Fruit fly (Drosophila melanogaster) whole organism, embryonic: ENCODE measurements around the gene Gli.

Experiments used
- CG11093 ChIP-seq: fragments of 200-800 bp; sonication (Bioruptor generic); IDR thresholded peaks from 3 replicates; pipeline ENCODE4 v1.3.6; 2022; ENCODE audit warnings: missing biosample characterization, missing genetic modification characterization
- CG11398 ChIP-seq: fragments of 200-800 bp; sonication (Bioruptor generic); optimal IDR thresholded peaks from 2 replicates; lab custom pipeline; 2016; ENCODE audit warnings: missing biosample characterization, missing genetic modification characterization
- CG11456 ChIP-seq: fragments of 200-800 bp; sonication (Bioruptor generic); IDR thresholded peaks from 3 replicates; pipeline ENCODE4 v1.3.6; 2022; ENCODE audit warnings: missing biosample characterization, missing genetic modification characterization
- CG11560 ChIP-seq: fragments of 200-800 bp; sonication (Bioruptor generic); IDR thresholded peaks from 3 replicates; pipeline ENCODE4 v1.3.6; 2022; ENCODE audit warnings: missing biosample characterization, missing genetic modification characterization
- CG11695 ChIP-seq: fragments of 200-800 bp; sonication (Bioruptor generic); IDR thresholded peaks from 3 replicates; pipeline ENCODE4 v1.3.6; 2022; ENCODE audit warnings: missing biosample characterization, missing genetic modification characterization
- CG12104 ChIP-seq: fragments of 200-800 bp; sonication (Bioruptor generic); optimal IDR thresholded peaks from 3 replicates; lab custom pipeline; 2016; ENCODE audit warnings: missing biosample characterization, missing genetic modification characterization
- CG12219 ChIP-seq: fragments of 200-800 bp; sonication (Bioruptor generic); optimal IDR thresholded peaks from 3 replicates; lab custom pipeline; 2018; ENCODE audit warnings: missing biosample characterization, mild to moderate bottlenecking, missing genetic modification characterization
- CG15073 ChIP-seq: fragments of 200-800 bp; sonication (Bioruptor generic); optimal IDR thresholded peaks from 2 replicates; lab custom pipeline; 2016; ENCODE audit warnings: missing biosample characterization, missing genetic modification characterization
- CG15269 ChIP-seq: fragments of 200-800 bp; sonication (Bioruptor generic); optimal IDR thresholded peaks from 2 replicates; lab custom pipeline; 2018; ENCODE audit warnings: missing biosample characterization, mild to moderate bottlenecking, missing genetic modification characterization, moderate library complexity
- CG15479 ChIP-seq: fragments of 200-800 bp; sonication (Bioruptor generic); optimal IDR thresholded peaks from 3 replicates; lab custom pipeline; 2019; ENCODE audit warnings: missing biosample characterization, mild to moderate bottlenecking, missing genetic modification characterization, moderate library complexity
- CG1602 ChIP-seq: fragments of 200-800 bp; sonication (Bioruptor generic); optimal IDR thresholded peaks from 3 replicates; lab custom pipeline; 2016; ENCODE audit warnings: missing biosample characterization, missing genetic modification characterization
- CG17361 ChIP-seq: fragments of 200-800 bp; sonication (Bioruptor generic); IDR thresholded peaks from 3 replicates; pipeline ENCODE4 v1.3.6; 2022; ENCODE audit warnings: missing biosample characterization, missing genetic modification characterization
- CG17612 ChIP-seq: fragments of 200-800 bp; sonication (Bioruptor generic); IDR thresholded peaks from 2 replicates; pipeline ENCODE4 v1.3.6; 2022; ENCODE audit warnings: missing biosample characterization, missing genetic modification characterization
- CG17829 ChIP-seq: fragments of 200-800 bp; optimal IDR thresholded peaks from 2 replicates; lab custom pipeline; 2019; ENCODE audit warnings: missing biosample characterization, mild to moderate bottlenecking, missing genetic modification characterization, moderate library complexity
- CG1792 ChIP-seq: fragments of 200-800 bp; sonication (Bioruptor generic); optimal IDR thresholded peaks from 2 replicates; lab custom pipeline; 2016; ENCODE audit warnings: missing biosample characterization, missing genetic modification characterization
- CG18011 ChIP-seq: fragments of 200-800 bp; sonication (Bioruptor generic); optimal IDR thresholded peaks from 2 replicates; lab custom pipeline; 2017; ENCODE audit warnings: missing biosample characterization, missing genetic modification characterization, mild to moderate bottlenecking, moderate library complexity, missing genotype
- CG18764 ChIP-seq: fragments of 200-800 bp; sonication (Bioruptor generic); optimal IDR thresholded peaks from 3 replicates; lab custom pipeline; 2016; ENCODE audit warnings: missing biosample characterization, missing genetic modification characterization
- CG2875 ChIP-seq: fragments of 200-800 bp; sonication (Bioruptor generic); optimal IDR thresholded peaks from 2 replicates; lab custom pipeline; 2017; ENCODE audit warnings: missing biosample characterization, mild to moderate bottlenecking, missing genetic modification characterization, missing genetic modification reagents
- CG30020 ChIP-seq: fragments of 200-800 bp; optimal IDR thresholded peaks from 2 replicates; lab custom pipeline; 2019; ENCODE audit warnings: missing biosample characterization, mild to moderate bottlenecking, missing genetic modification characterization, moderate library complexity
- CG32532 ChIP-seq: fragments of 200-800 bp; sonication (Bioruptor generic); IDR thresholded peaks from 2 replicates; pipeline ENCODE4 v1.3.6; 2022; ENCODE audit warnings: missing biosample characterization, missing genetic modification characterization
- CG5953 ChIP-seq: fragments of 200-800 bp; sonication (Bioruptor generic); IDR thresholded peaks from 2 replicates; pipeline ENCODE4 v1.3.6; 2022; ENCODE audit warnings: missing biosample characterization, missing genetic modification characterization
- CG6175 ChIP-seq: fragments of 200-800 bp; sonication (Bioruptor generic); IDR thresholded peaks from 3 replicates; pipeline ENCODE4 v1.3.6; 2022; ENCODE audit warnings: missing biosample characterization, missing genetic modification characterization
- CG7372 ChIP-seq: fragments of 200-800 bp; sonication (Bioruptor generic); IDR thresholded peaks from 2 replicates; pipeline ENCODE4 v1.3.6; 2022; ENCODE audit warnings: missing biosample characterization, missing genetic modification characterization
- CG8388 ChIP-seq: fragments of 200-800 bp; sonication (Bioruptor generic); optimal IDR thresholded peaks from 2 replicates; lab custom pipeline; 2019; ENCODE audit warnings: missing biosample characterization, mild to moderate bottlenecking, missing genetic modification characterization, moderate library complexity
- Chrac-16 ChIP-seq: fragments of 200-800 bp; sonication (Bioruptor generic); optimal IDR thresholded peaks from 3 replicates; lab custom pipeline; 2016; ENCODE audit warnings: missing biosample characterization, missing genetic modification characterization
- Deaf1 ChIP-seq: fragments of 200-800 bp; optimal IDR thresholded peaks from 3 replicates; lab custom pipeline; 2019; ENCODE audit warnings: missing biosample characterization, mild to moderate bottlenecking, missing genetic modification characterization, moderate library complexity
- Dek ChIP-seq: fragments of 200-800 bp; sonication (Bioruptor generic); optimal IDR thresholded peaks from 3 replicates; lab custom pipeline; 2019; ENCODE audit warnings: missing biosample characterization, mild to moderate bottlenecking, missing genetic modification characterization, moderate library complexity
- Doc3 ChIP-seq: fragments of 200-800 bp; sonication (Bioruptor generic); IDR thresholded peaks from 3 replicates; pipeline ENCODE4 v1.3.6; 2022; ENCODE audit warnings: missing biosample characterization, missing genetic modification characterization; ENCODE audit not compliant: partially characterized antibody
- Dp ChIP-seq: fragments of 200-800 bp; sonication (Bioruptor generic); optimal IDR thresholded peaks from 2 replicates; lab custom pipeline; 2018; ENCODE audit warnings: missing biosample characterization, mild to moderate bottlenecking, missing genetic modification characterization, moderate library complexity
- Kr ChIP-seq: fragments of 200-800 bp; sonication (Bioruptor generic); optimal IDR thresholded peaks from 2 replicates; lab custom pipeline; 2017; ENCODE audit warnings: missing biosample characterization, mild to moderate bottlenecking, missing genetic modification characterization
- Nf-YB ChIP-seq: fragments of 200-800 bp; sonication (Bioruptor generic); optimal IDR thresholded peaks from 3 replicates; lab custom pipeline; 2019; ENCODE audit warnings: missing biosample characterization, mild to moderate bottlenecking, missing genetic modification characterization, moderate library complexity
- Oaz ChIP-seq: fragments of 200-800 bp; sonication (Bioruptor generic); IDR thresholded peaks from 2 replicates; pipeline ENCODE4 v1.3.6; 2022; ENCODE audit warnings: missing biosample characterization, missing genetic modification characterization
- Oli ChIP-seq: fragments of 200-800 bp; sonication (Bioruptor generic); optimal IDR thresholded peaks from 2 replicates; lab custom pipeline; 2018; ENCODE audit warnings: missing biosample characterization, mild to moderate bottlenecking, missing genetic modification characterization, moderate library complexity
- cad ChIP-seq: fragments of >200 bp; optimal IDR thresholded peaks from 2 replicates; lab custom pipeline; 2017; ENCODE audit warnings: missing biosample characterization, missing genetic modification characterization
- cas ChIP-seq: fragments of 200-800 bp; sonication (Bioruptor generic); IDR thresholded peaks from 2 replicates; pipeline ENCODE4 v1.3.6; 2022; ENCODE audit warnings: missing biosample characterization, missing genetic modification characterization
- caup ChIP-seq: fragments of 200-800 bp; sonication (Bioruptor generic); optimal IDR thresholded peaks from 3 replicates; lab custom pipeline; 2017; ENCODE audit warnings: missing biosample characterization, mild to moderate bottlenecking, missing genetic modification characterization, moderate library complexity; ENCODE audit not compliant: severe bottlenecking
- chm ChIP-seq: fragments of 200-800 bp; sonication (Bioruptor generic); IDR thresholded peaks from 2 replicates; pipeline ENCODE4 v1.3.6; 2022; ENCODE audit warnings: missing biosample characterization, missing genetic modification characterization
- dysf ChIP-seq: fragments of 200-800 bp; sonication (Bioruptor generic); IDR thresholded peaks from 3 replicates; pipeline ENCODE4 v1.3.6; 2022; ENCODE audit warnings: missing biosample characterization, missing genetic modification characterization
- esg ChIP-seq: fragments of 200-800 bp; sonication (Bioruptor generic); conservative IDR thresholded peaks from 2 replicates; pipeline ENCODE4 v1.3.6; 2022; ENCODE audit warnings: missing biosample characterization, missing genetic modification characterization
- eve ChIP-seq, 2 experiments: fragments of >200 bp; optimal IDR thresholded peaks; 2 replicates each; lab custom pipeline; 2017; ENCODE audit warnings: missing biosample characterization in 2 of 2, missing genetic modification characterization in 2 of 2
- gsb-n ChIP-seq: fragments of 200-800 bp; sonication (Bioruptor generic); optimal IDR thresholded peaks from 3 replicates; lab custom pipeline; 2018; ENCODE audit warnings: missing biosample characterization, mild to moderate bottlenecking, missing genetic modification characterization
- insv ChIP-seq, 2 experiments: fragments of 200-800 bp; sonication (Bioruptor generic); optimal IDR thresholded peaks; 3 replicates each; lab custom pipeline; 2016 to 2018; ENCODE audit warnings: missing biosample characterization in 2 of 2, missing genetic modification characterization in 2 of 2
- inv ChIP-seq: fragments of 200-800 bp; sonication (Bioruptor generic); IDR thresholded peaks from 2 replicates; pipeline ENCODE4 v1.3.6; 2022; ENCODE audit warnings: missing biosample characterization, missing genetic modification characterization; ENCODE audit not compliant: partially characterized antibody
- kni ChIP-seq: fragments of 200-800 bp; sonication (Bioruptor generic); optimal IDR thresholded peaks from 3 replicates; lab custom pipeline; 2017; ENCODE audit warnings: mild to moderate bottlenecking, missing biosample characterization, missing genetic modification reagents, missing genetic modification characterization
- lola ChIP-seq, 3 experiments: fragments of >200 bp in 2 of 3; fragments of 200-800 bp in 1 of 3; sonication (Bioruptor generic) in 1 of 3; optimal IDR thresholded peaks; 2 replicates each; lab custom pipeline; 2017 to 2019; ENCODE audit warnings: missing biosample characterization in 3 of 3, missing genetic modification characterization in 3 of 3, mild to moderate bottlenecking in 1 of 3, moderate library complexity in 1 of 3
- pan ChIP-seq, 4 experiments: fragments of >200 bp in 3 of 4; fragments of 200-800 bp in 1 of 4; sonication (Bioruptor generic) in 1 of 4; optimal IDR thresholded peaks in 3 of 4; IDR thresholded peaks in 1 of 4; 2 replicates each; pipeline versions ENCODE4 v1.3.6 to Lab custom; 2017 to 2022; ENCODE audit warnings: missing biosample characterization in 2 of 4, missing genetic modification characterization in 2 of 4, mixed read lengths in 1 of 4
- pita ChIP-seq: fragments of 200-800 bp; sonication (Bioruptor generic); optimal IDR thresholded peaks from 2 replicates; lab custom pipeline; 2017; ENCODE audit warnings: missing biosample characterization, mild to moderate bottlenecking, missing genetic modification characterization
- pros ChIP-seq: fragments of 200-800 bp; sonication (Bioruptor generic); optimal IDR thresholded peaks from 3 replicates; lab custom pipeline; 2019; ENCODE audit warnings: missing biosample characterization, mild to moderate bottlenecking, missing genetic modification characterization, moderate library complexity
- ro ChIP-seq: fragments of 200-800 bp; sonication (Bioruptor generic); IDR thresholded peaks from 2 replicates; pipeline ENCODE4 v1.3.6; 2022; ENCODE audit warnings: missing biosample characterization, missing genetic modification characterization
- tio ChIP-seq: fragments of 200-800 bp; sonication (Bioruptor generic); optimal IDR thresholded peaks from 2 replicates; lab custom pipeline; 2017; ENCODE audit warnings: missing biosample characterization, missing genetic modification characterization, inconsistent platforms
- wek ChIP-seq: fragments of 200-800 bp; sonication (Bioruptor generic); optimal IDR thresholded peaks from 3 replicates; lab custom pipeline; 2018; ENCODE audit warnings: missing biosample characterization, mild to moderate bottlenecking, missing genetic modification characterization, moderate library complexity

Gli gene

DNA sequence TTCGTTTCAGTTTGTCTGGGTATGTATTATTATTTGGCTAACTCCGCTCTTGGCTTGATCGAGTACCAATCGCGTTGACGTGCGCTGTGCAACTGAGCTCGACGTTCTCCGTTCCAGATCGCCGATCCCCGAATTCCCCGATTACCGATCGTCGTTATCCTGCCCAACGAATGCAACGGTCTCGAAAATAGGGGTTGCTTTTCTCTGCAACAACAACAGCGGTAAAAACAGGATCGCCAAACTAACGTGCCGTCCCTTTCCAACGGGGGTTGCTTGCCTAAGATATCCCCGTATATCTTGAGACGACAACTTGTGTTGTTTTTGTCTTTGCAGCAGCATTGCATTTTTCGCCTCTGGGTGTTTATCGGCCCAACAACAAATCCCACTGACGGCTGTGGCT is 30.9 kb downstream of the Gli start (continued):
- no peak for TF ChIP-seq CG15269
- no peak for TF ChIP-seq CG15073 (GFP tag; lab: Kevin White, UChicago)
- no peak for TF ChIP-seq Oaz (GFP tag; lab: Robert Waterston, UW)
- no peak for TF ChIP-seq CG1792
- TF ChIP-seq eve (GFP tag; optimal IDR thresholded peaks at IDR 0.05; lab: Kevin White, UChicago) = no peak
- no peak for TF ChIP-seq CG17612
- TF ChIP-seq Nf-YB (GFP tag; lab: Kevin White, UChicago) = no peak
- TF ChIP-seq lola (GFP tag; optimal IDR thresholded peaks at IDR 0.05; lab: Kevin White, UChicago) = no peak
- TF ChIP-seq CG18764 = no peak
- TF ChIP-seq CG11093 (GFP tag; lab: Robert Waterston, UW) = no peak
- peak; percentile 1 for TF ChIP-seq CG17829 (tag; lab: Kevin White, UChicago)
- no peak for TF ChIP-seq Dp (GFP tag; lab: Kevin White, UChicago)
- peak; percentile 98 for TF ChIP-seq CG15479 (GFP tag; lab: Kevin White, UChicago)
- TF ChIP-seq wek = no peak
- no peak for TF ChIP-seq inv
- no peak for TF ChIP-seq CG30020 (tag; lab: Kevin White, UChicago)
- no peak for TF ChIP-seq CG18011 (GFP tag; lab: Kevin White, UChicago)
- no peak for TF ChIP-seq CG11560
- peak; percentile 30 for TF ChIP-seq kni (GFP tag; lab: Kevin White, UChicago)
- TF ChIP-seq caup = no peak
- TF ChIP-seq Dek (tag; lab: Kevin White, UChicago) = no peak
- TF ChIP-seq esg = no peak
- no peak for TF ChIP-seq dysf (GFP tag; lab: Robert Waterston, UW)
- no peak for TF ChIP-seq Chrac-16 (GFP tag; lab: Kevin White, UChicago)
- no peak for TF ChIP-seq cas (GFP tag; lab: Robert Waterston, UW)
- TF ChIP-seq CG5953 (GFP tag; lab: Robert Waterston, UW) = no peak
- TF ChIP-seq CG2875 (GFP tag; lab: Kevin White, UChicago) = no peak
- no peak for TF ChIP-seq ro (GFP tag; lab: Robert Waterston, UW)
- TF ChIP-seq pros = peak; percentile 99
- TF ChIP-seq gsb-n (tag; lab: Kevin White, UChicago) = no peak
- TF ChIP-seq CG32532 (GFP tag; lab: Robert Waterston, UW) = no peak
- no peak for TF ChIP-seq CG11456 (GFP tag; lab: Robert Waterston, UW)
- peak; percentile 43 for TF ChIP-seq Kr (GFP tag; lab: Kevin White, UChicago)
- TF ChIP-seq CG6175 = no peak
- TF ChIP-seq chm = no peak
- TF ChIP-seq Oli = no peak
- no peak for TF ChIP-seq CG1602
- TF ChIP-seq CG11398 (GFP tag; lab: Kevin White, UChicago) = no peak
- TF ChIP-seq pita (GFP tag; lab: Kevin White, UChicago) = no peak
- TF ChIP-seq cad (GFP tag; lab: Kevin White, UChicago) = no peak
- no peak for TF ChIP-seq CG12104
- TF ChIP-seq tio (GFP tag; lab: Kevin White, UChicago) = no peak
- TF ChIP-seq CG12219 (GFP tag; lab: Kevin White, UChicago) = no peak
- TF ChIP-seq CG8388 (GFP tag; lab: Kevin White, UChicago) = no peak
- TF ChIP-seq Deaf1 (tag; lab: Kevin White, UChicago) = peak; percentile 67
- no peak for TF ChIP-seq CG11695 (GFP tag; lab: Robert Waterston, UW)
- no peak for TF ChIP-seq Doc3 (GFP tag; lab: Robert Waterston, UW)
- TF ChIP-seq CG7372 (GFP tag; lab: Robert Waterston, UW) = no peak
- no peak for TF ChIP-seq pan (optimal IDR thresholded peaks at IDR 0.05; lab: Kevin White, UChicago)
- no peak for TF ChIP-seq pan (GFP tag; optimal IDR thresholded peaks at IDR 0.05 in 1 of 2, IDR thresholded peaks at IDR 0.05 in 1 of 2)
- TF ChIP-seq CG17361 (GFP tag; lab: Robert Waterston, UW) = no peak
- TF ChIP-seq insv (GFP tag; optimal IDR thresholded peaks at IDR 0.05; lab: Kevin White, UChicago) = peak in 1 of 2 experiments; percentile 64
